Worm (Caenorhabditis elegans) whole organism, early embryonic: ENCODE results near the gene T02H6.8.

Experiments
- F13C5.2 ChIP-seq: sonication (generic microtip); optimal IDR thresholded peaks from 2 replicates; lab custom pipeline; 2017; ENCODE audit warnings: mild to moderate bottlenecking, missing genetic modification characterization, inconsistent platforms, missing compliant biosample characterization
- ama-1 ChIP-seq: fragments of 150-350 bp; optimal IDR thresholded peaks from 2 replicates; lab custom pipeline; 2014
- flt-1 ChIP-seq: fragments of 200-800 bp; sonication (Bioruptor generic); IDR thresholded peaks from 2 replicates; pipeline ENCODE4 v1.3.6; 2022; ENCODE audit warnings: missing genetic modification characterization, missing compliant biosample characterization
- scrt-1 ChIP-seq: fragments of 200-800 bp; sonication (Bioruptor generic); IDR thresholded peaks from 2 replicates; pipeline ENCODE4 v1.3.6; 2022; ENCODE audit warnings: missing genetic modification characterization, missing compliant biosample characterization
- tbx-11 ChIP-seq: fragments of 200-800 bp; sonication (Bioruptor generic); IDR thresholded peaks from 2 replicates; pipeline ENCODE4 v1.3.6; 2022; ENCODE audit warnings: missing genetic modification characterization, missing compliant biosample characterization
- tra-4 ChIP-seq: sonication (generic microtip); optimal IDR thresholded peaks from 2 replicates; lab custom pipeline; 2017; ENCODE audit warnings: missing genetic modification characterization, missing compliant biosample characterization

ce11 chrII:683467-683866 is 2.8 kb downstream of the T02H6.8 start, which contains the start of gene T02H6.6:
- TF ChIP-seq ama-1 (lab: Kevin White, UChicago) = no peak
- no peak for TF ChIP-seq F13C5.2
- no peak for TF ChIP-seq tra-4 (tag; lab: Kevin White, UChicago)
- no peak for TF ChIP-seq scrt-1 (GFP tag; lab: Robert Waterston, UW)
- TF ChIP-seq tbx-11 (GFP tag; lab: Robert Waterston, UW) = no peak
- TF ChIP-seq flt-1 (GFP tag; lab: Robert Waterston, UW) = no peak
